Fruit fly (Drosophila melanogaster) whole organism, embryonic: Measurements from ENCODE around the gene CG5762.

Source experiments
- Atf6 ChIP-seq: fragments of 200-800 bp; sonication (Bioruptor generic); IDR thresholded peaks from 2 replicates; pipeline ENCODE4 v1.3.6; 2022; ENCODE audit warnings: missing biosample characterization, missing genetic modification characterization
- BtbVII ChIP-seq: fragments of 200-800 bp; sonication (Bioruptor generic); optimal IDR thresholded peaks from 3 replicates; lab custom pipeline; 2017; ENCODE audit warnings: missing biosample characterization, mild to moderate bottlenecking, missing genetic modification characterization
- CG11398 ChIP-seq: fragments of 200-800 bp; sonication (Bioruptor generic); optimal IDR thresholded peaks from 2 replicates; lab custom pipeline; 2016; ENCODE audit warnings: missing biosample characterization, missing genetic modification characterization
- CG11723 ChIP-seq: fragments of 200-800 bp; sonication (Bioruptor generic); optimal IDR thresholded peaks from 2 replicates; lab custom pipeline; 2017; ENCODE audit warnings: missing biosample characterization, mild to moderate bottlenecking, missing genetic modification characterization
- CG12942 ChIP-seq: fragments of 200-800 bp; sonication (Bioruptor generic); optimal IDR thresholded peaks from 3 replicates; lab custom pipeline; 2016; ENCODE audit warnings: missing biosample characterization, missing genetic modification characterization
- CG13424 ChIP-seq: fragments of 200-800 bp; sonication (Bioruptor generic); optimal IDR thresholded peaks from 2 replicates; lab custom pipeline; 2019; ENCODE audit warnings: missing biosample characterization, mild to moderate bottlenecking, missing genetic modification characterization, moderate library complexity
- CG14441 ChIP-seq: fragments of 200-800 bp; sonication (Bioruptor generic); IDR thresholded peaks from 2 replicates; pipeline ENCODE4 v1.3.6; 2022; ENCODE audit warnings: missing biosample characterization, missing genetic modification characterization
- CG14710 ChIP-seq: fragments of 200-800 bp; sonication (Bioruptor generic); optimal IDR thresholded peaks from 3 replicates; lab custom pipeline; 2019; ENCODE audit warnings: missing biosample characterization, mild to moderate bottlenecking, missing genetic modification characterization, moderate library complexity
- CG1529 ChIP-seq: fragments of 200-800 bp; sonication (Bioruptor generic); optimal IDR thresholded peaks from 3 replicates; lab custom pipeline; 2018; ENCODE audit warnings: missing biosample characterization, missing genetic modification characterization
- CG17802 ChIP-seq: fragments of 200-800 bp; sonication (Bioruptor generic); optimal IDR thresholded peaks from 2 replicates; lab custom pipeline; 2018; ENCODE audit warnings: missing biosample characterization, mild to moderate bottlenecking, missing genetic modification characterization, moderate library complexity
- CG2678 ChIP-seq: fragments of 200-800 bp; sonication (Bioruptor generic); optimal IDR thresholded peaks from 3 replicates; lab custom pipeline; 2019; ENCODE audit warnings: missing biosample characterization, mild to moderate bottlenecking, missing genetic modification characterization, moderate library complexity
- CG31388 ChIP-seq: fragments of 200-800 bp; sonication (Bioruptor generic); optimal IDR thresholded peaks from 2 replicates; lab custom pipeline; 2016; ENCODE audit warnings: missing biosample characterization, missing genetic modification characterization
- CG32532 ChIP-seq: fragments of 200-800 bp; sonication (Bioruptor generic); IDR thresholded peaks from 2 replicates; pipeline ENCODE4 v1.3.6; 2022; ENCODE audit warnings: missing biosample characterization, missing genetic modification characterization
- CG4404 ChIP-seq: fragments of 200-800 bp; sonication (Bioruptor generic); IDR thresholded peaks from 2 replicates; pipeline ENCODE4 v1.3.6; 2022; ENCODE audit warnings: missing biosample characterization, missing genetic modification characterization
- CG4617 ChIP-seq: fragments of 200-800 bp; sonication (Bioruptor generic); optimal IDR thresholded peaks from 3 replicates; lab custom pipeline; 2016; ENCODE audit warnings: missing biosample characterization, missing genetic modification characterization, borderline replicate concordance
- CG6791 ChIP-seq: fragments of 200-800 bp; sonication (Bioruptor generic); IDR thresholded peaks from 3 replicates; pipeline ENCODE4 v1.3.6; 2022; ENCODE audit warnings: missing biosample characterization, missing genetic modification characterization; ENCODE audit not compliant: partially characterized antibody
- CG8359 ChIP-seq: fragments of 200-800 bp; sonication (Bioruptor generic); optimal IDR thresholded peaks from 2 replicates; lab custom pipeline; 2017; ENCODE audit warnings: missing biosample characterization, mild to moderate bottlenecking, missing genetic modification characterization, borderline replicate concordance
- CG8765 ChIP-seq: fragments of 200-800 bp; sonication (Bioruptor generic); IDR thresholded peaks from 2 replicates; pipeline ENCODE4 v1.3.6; 2022; ENCODE audit warnings: missing biosample characterization, missing genetic modification characterization
- CoRest ChIP-seq: fragments of 200-800 bp; sonication (Bioruptor generic); optimal IDR thresholded peaks from 3 replicates; lab custom pipeline; 2018; ENCODE audit warnings: missing biosample characterization, mild to moderate bottlenecking, missing genetic modification characterization, moderate library complexity
- CrebB ChIP-seq: fragments of 200-800 bp; sonication (Bioruptor generic); optimal IDR thresholded peaks from 3 replicates; lab custom pipeline; 2018; ENCODE audit warnings: missing biosample characterization, mild to moderate bottlenecking, missing genetic modification characterization
- Dip3 ChIP-seq: fragments of 200-800 bp; sonication (Bioruptor generic); optimal IDR thresholded peaks from 3 replicates; lab custom pipeline; 2016; ENCODE audit warnings: missing biosample characterization, missing genetic modification characterization
- E2f1 ChIP-seq: fragments of 200-800 bp; sonication (Bioruptor generic); IDR thresholded peaks from 2 replicates; pipeline ENCODE4 v1.3.6; 2022; ENCODE audit warnings: missing biosample characterization, missing genetic modification characterization
- Fer3 ChIP-seq: fragments of 200-800 bp; sonication (Bioruptor generic); optimal IDR thresholded peaks from 2 replicates; lab custom pipeline; 2018; ENCODE audit warnings: missing biosample characterization, mild to moderate bottlenecking, missing genetic modification characterization, moderate library complexity
- Gsc ChIP-seq: fragments of 200-800 bp; sonication (Bioruptor generic); IDR thresholded peaks from 2 replicates; pipeline ENCODE4 v1.3.6; 2022; ENCODE audit warnings: missing biosample characterization, missing genetic modification characterization
- Gug ChIP-seq: fragments of 200-800 bp; sonication (Bioruptor generic); IDR thresholded peaks from 4 replicates; pipeline ENCODE4 v1.3.6; 2022; ENCODE audit warnings: missing biosample characterization, missing genetic modification characterization
- H2.0 ChIP-seq: fragments of 200-800 bp; sonication (Bioruptor generic); IDR thresholded peaks from 2 replicates; pipeline ENCODE4 v1.3.6; 2022; ENCODE audit warnings: missing biosample characterization, missing genetic modification characterization
- Hmr ChIP-seq: fragments of 200-800 bp; sonication (Bioruptor generic); optimal IDR thresholded peaks from 3 replicates; lab custom pipeline; 2017; ENCODE audit warnings: mild to moderate bottlenecking, missing biosample characterization, missing genetic modification reagents, missing genetic modification characterization
- MBD-R2 ChIP-seq: fragments of 200-800 bp; sonication (Bioruptor generic); IDR thresholded peaks from 2 replicates; pipeline ENCODE4 v1.3.6; 2022; ENCODE audit warnings: missing biosample characterization, missing genetic modification characterization
- Max ChIP-seq: fragments of 200-800 bp; sonication (Bioruptor generic); optimal IDR thresholded peaks from 2 replicates; lab custom pipeline; 2016; ENCODE audit warnings: missing biosample characterization, mild to moderate bottlenecking, missing genetic modification characterization
- Meics ChIP-seq: fragments of 200-800 bp; sonication (Bioruptor generic); optimal IDR thresholded peaks from 2 replicates; lab custom pipeline; 2017; ENCODE audit warnings: missing biosample characterization, mild to moderate bottlenecking, missing genetic modification characterization
- NC2β ChIP-seq: fragments of 200-800 bp; sonication (Bioruptor generic); optimal IDR thresholded peaks from 2 replicates; lab custom pipeline; 2016; ENCODE audit warnings: missing biosample characterization, missing genetic modification characterization
- Rfx ChIP-seq: fragments of 200-800 bp; sonication (Bioruptor generic); IDR thresholded peaks from 2 replicates; pipeline ENCODE4 v1.3.6; 2022; ENCODE audit warnings: missing biosample characterization, missing genetic modification characterization
- Six4 ChIP-seq: fragments of 200-800 bp; sonication (Bioruptor generic); optimal IDR thresholded peaks from 2 replicates; lab custom pipeline; 2016; ENCODE audit warnings: missing biosample characterization, missing genetic modification characterization
- Taf1 ChIP-seq: fragments of 200-800 bp; sonication (Bioruptor generic); IDR thresholded peaks from 2 replicates; pipeline ENCODE4 v1.3.6; 2022; ENCODE audit warnings: missing biosample characterization, missing genetic modification characterization
- br ChIP-seq: fragments of >200 bp; optimal IDR thresholded peaks from 2 replicates; lab custom pipeline; 2017
- btn ChIP-seq: fragments of 200-800 bp; sonication (Bioruptor generic); optimal IDR thresholded peaks from 2 replicates; lab custom pipeline; 2016; ENCODE audit warnings: missing biosample characterization, missing genetic modification characterization
- cato ChIP-seq: fragments of 200-800 bp; sonication (Bioruptor generic); optimal IDR thresholded peaks from 2 replicates; lab custom pipeline; 2016; ENCODE audit warnings: missing biosample characterization, missing genetic modification characterization, borderline replicate concordance
- crp ChIP-seq, 2 experiments: fragments of 200-800 bp; sonication (Bioruptor generic); optimal IDR thresholded peaks; 2 replicates in 1 of 2; 3 replicates in 1 of 2; lab custom pipeline; 2017; ENCODE audit warnings: missing biosample characterization in 2 of 2, missing genetic modification characterization in 2 of 2, mild to moderate bottlenecking in 1 of 2, moderate library complexity in 1 of 2
- dpn ChIP-seq, 2 experiments: fragments of 200-800 bp; sonication (Bioruptor generic); optimal IDR thresholded peaks; 3 replicates each; lab custom pipeline; 2016; ENCODE audit warnings: missing biosample characterization in 2 of 2, missing genetic modification characterization in 2 of 2
- fru ChIP-seq: fragments of >200 bp; optimal IDR thresholded peaks from 2 replicates; lab custom pipeline; 2017
- gsb ChIP-seq: fragments of 200-800 bp; sonication (Bioruptor generic); IDR thresholded peaks from 2 replicates; pipeline ENCODE4 v1.3.6; 2022; ENCODE audit warnings: missing biosample characterization, missing genetic modification characterization
- insv ChIP-seq, 2 experiments: fragments of 200-800 bp; sonication (Bioruptor generic); optimal IDR thresholded peaks; 3 replicates each; lab custom pipeline; 2016 to 2018; ENCODE audit warnings: missing biosample characterization in 2 of 2, missing genetic modification characterization in 2 of 2
- luna ChIP-seq: fragments of 200-800 bp; sonication (Bioruptor generic); optimal IDR thresholded peaks from 2 replicates; lab custom pipeline; 2016; ENCODE audit warnings: missing biosample characterization, missing genetic modification characterization
- oc ChIP-seq: fragments of 200-800 bp; sonication (Bioruptor generic); optimal IDR thresholded peaks from 2 replicates; lab custom pipeline; 2018; ENCODE audit warnings: missing biosample characterization, mild to moderate bottlenecking, missing genetic modification characterization, moderate library complexity
- pb ChIP-seq: fragments of 200-800 bp; sonication (Bioruptor generic); optimal IDR thresholded peaks from 3 replicates; lab custom pipeline; 2016; ENCODE audit warnings: missing biosample characterization, missing genetic modification characterization
- pita ChIP-seq: fragments of 200-800 bp; sonication (Bioruptor generic); optimal IDR thresholded peaks from 2 replicates; lab custom pipeline; 2017; ENCODE audit warnings: missing biosample characterization, mild to moderate bottlenecking, missing genetic modification characterization
- sr ChIP-seq: fragments of 200-800 bp; sonication (Bioruptor generic); IDR thresholded peaks from 3 replicates; pipeline ENCODE4 v1.3.6; 2022; ENCODE audit warnings: missing biosample characterization, missing genetic modification characterization
- stc ChIP-seq: fragments of 200-800 bp; sonication (Bioruptor generic); IDR thresholded peaks from 2 replicates; pipeline ENCODE4 v1.3.6; 2022; ENCODE audit warnings: missing biosample characterization, missing genetic modification characterization
- tna ChIP-seq: fragments of 200-800 bp; sonication (Bioruptor generic); IDR thresholded peaks from 2 replicates; pipeline ENCODE4 v1.3.6; 2022; ENCODE audit warnings: missing biosample characterization, missing genetic modification characterization; ENCODE audit not compliant: partially characterized antibody
- wor ChIP-seq: fragments of 200-800 bp; sonication (Bioruptor generic); IDR thresholded peaks from 2 replicates; pipeline ENCODE4 v1.3.6; 2022; ENCODE audit warnings: missing biosample characterization, missing genetic modification characterization

CG5762 gene

dm6 chr3R:24318217-24319082, 43.0 kb downstream of the CG5762 start, which contains the start of the genes Nab2 and BRWD3 (continued):
- TF ChIP-seq crp (GFP tag; optimal IDR thresholded peaks at IDR 0.05; lab: Kevin White, UChicago): peak in 1 of 2 experiments; percentile 24
- peak; percentile 67 for TF ChIP-seq MBD-R2 (GFP tag; lab: Robert Waterston, UW)
- no peak for TF ChIP-seq CG31388
- TF ChIP-seq CG14441 (GFP tag; lab: Robert Waterston, UW): peak; percentile 40; the same call in 1 of the 2 replicates
- TF ChIP-seq CG4617 (GFP tag; lab: Kevin White, UChicago): peak; percentile 39
- no peak for TF ChIP-seq CG11723
- TF ChIP-seq stc (GFP tag; lab: Robert Waterston, UW): peak; percentile 36; the same call in 1 of the 2 replicates
- TF ChIP-seq CG12942 (GFP tag; lab: Kevin White, UChicago): no peak
- TF ChIP-seq H2.0 (GFP tag; lab: Robert Waterston, UW): 0 out of 2 replicates have a peak, but pooled peaks have one; percentile 10
- no peak for TF ChIP-seq insv (GFP tag; optimal IDR thresholded peaks at IDR 0.05; lab: Kevin White, UChicago)
- TF ChIP-seq CG1529 (GFP tag; lab: Kevin White, UChicago): no peak
- TF ChIP-seq Meics (GFP tag; lab: Kevin White, UChicago): no peak
- TF ChIP-seq Rfx (GFP tag; lab: Robert Waterston, UW): peak; percentile 75
- no peak for TF ChIP-seq fru (lab: Kevin White, UChicago)
- TF ChIP-seq Atf6 (GFP tag; lab: Robert Waterston, UW): no peak
- TF ChIP-seq Gsc: no peak
- peak; percentile 85 for TF ChIP-seq CG6791 (GFP tag; lab: Robert Waterston, UW)
- TF ChIP-seq CG14710 (tag; lab: Kevin White, UChicago): peak; percentile 64
- TF ChIP-seq Six4 (GFP tag; lab: Kevin White, UChicago): no peak
- peak; percentile 45; the same call in 1 of the 2 replicates for TF ChIP-seq E2f1
- TF ChIP-seq Hmr (GFP tag; lab: Kevin White, UChicago): no peak
- peak; percentile 47 for TF ChIP-seq CoRest (tag; lab: Kevin White, UChicago)
- no peak for TF ChIP-seq Taf1
- no peak for TF ChIP-seq Fer3 (tag; lab: Kevin White, UChicago)
- TF ChIP-seq CG4404 (GFP tag; lab: Robert Waterston, UW): no peak
- TF ChIP-seq Max (GFP tag; lab: Kevin White, UChicago): peak; percentile 45
- TF ChIP-seq pita: no peak
- TF ChIP-seq wor (GFP tag; lab: Robert Waterston, UW): no peak
- no peak for TF ChIP-seq gsb (GFP tag; lab: Robert Waterston, UW)
- no peak for TF ChIP-seq tna (GFP tag; lab: Robert Waterston, UW)
- TF ChIP-seq dpn (GFP tag; optimal IDR thresholded peaks at IDR 0.05; lab: Kevin White, UChicago): peak in 1 of 2 experiments; percentile 15
- no peak for TF ChIP-seq CG2678 (tag; lab: Kevin White, UChicago)
- no peak for TF ChIP-seq Dip3 (GFP tag; lab: Kevin White, UChicago)
- no peak for TF ChIP-seq CG17802 (tag; lab: Kevin White, UChicago)
- no peak for TF ChIP-seq oc (tag; lab: Kevin White, UChicago)
- peak; percentile 9 for TF ChIP-seq cato
- peak; percentile 57 for TF ChIP-seq CG13424 (tag; lab: Kevin White, UChicago)
- no peak for TF ChIP-seq sr (GFP tag; lab: Robert Waterston, UW)
- no peak for TF ChIP-seq br (lab: Kevin White, UChicago)
- TF ChIP-seq CG8765 (GFP tag; lab: Robert Waterston, UW): 0 out of 2 replicates have a peak, but pooled peaks have one; percentile 28
- peak; percentile 49; the same call in 1 of the 2 replicates for TF ChIP-seq CG32532
- peak; percentile 29; the same call in 1 of the 4 replicates for TF ChIP-seq Gug (GFP tag; lab: Robert Waterston, UW)
- TF ChIP-seq CrebB: no peak
- TF ChIP-seq BtbVII (GFP tag; lab: Kevin White, UChicago): no peak
- TF ChIP-seq NC2β (GFP tag; lab: Kevin White, UChicago): no peak
- no peak for TF ChIP-seq pb (GFP tag; lab: Kevin White, UChicago)
- no peak for TF ChIP-seq CG8359
- no peak for TF ChIP-seq btn (GFP tag; lab: Kevin White, UChicago)
- TF ChIP-seq luna (GFP tag; lab: Kevin White, UChicago): no peak
- no peak for TF ChIP-seq CG11398 (GFP tag; lab: Kevin White, UChicago)
